Worm (Caenorhabditis elegans) whole organism, L4 larva: Measurements from ENCODE around the gene skr-14.

Experiments
- ZK546.5 ChIP-seq, 2 experiments: sonication (generic microtip); optimal IDR thresholded peaks; 2 replicates each; lab custom pipeline; 2017; ENCODE audit warnings: missing biosample characterization in 2 of 2, missing genetic modification characterization in 2 of 2
- mdt-29 ChIP-seq: fragments of 200-800 bp; sonication (Bioruptor generic); IDR thresholded peaks from 2 replicates; pipeline ENCODE4 v1.3.6; 2022; ENCODE audit warnings: missing genetic modification reagents, missing genetic modification characterization, missing compliant biosample characterization
- pqm-1 ChIP-seq: sonication (generic microtip); optimal IDR thresholded peaks from 2 replicates; lab custom pipeline; 2017; ENCODE audit warnings: missing biosample characterization, missing genetic modification characterization
- unc-130 ChIP-seq: sonication (generic microtip); optimal IDR thresholded peaks from 2 replicates; lab custom pipeline; 2016; ENCODE audit warnings: missing genetic modification reagents, missing genetic modification characterization, missing compliant biosample characterization

DNA sequence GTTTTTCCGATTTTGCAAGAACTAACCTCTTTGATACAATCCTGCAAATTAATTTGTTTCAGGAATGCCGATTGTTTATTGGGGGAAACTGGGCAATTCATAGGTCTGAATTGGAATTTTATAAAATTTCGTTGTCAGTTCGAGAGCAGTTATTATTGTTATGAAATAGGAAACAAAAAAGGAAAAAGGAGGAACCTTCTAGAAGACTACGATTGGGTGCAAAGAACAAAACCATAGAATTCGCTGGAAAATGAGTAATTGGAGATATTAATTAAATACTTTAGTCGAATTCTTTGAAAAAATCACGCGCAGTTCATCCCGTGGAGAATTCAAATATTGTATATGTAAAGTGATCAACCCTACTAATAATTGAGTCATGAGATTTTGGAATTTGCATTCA lies 34.0 kb downstream of the skr-14 start, which contains the start of gene F13A2.9:
- TF ChIP-seq ZK546.5 (tag; optimal IDR thresholded peaks at IDR 0.05; lab: Kevin White, UChicago) (no peak), mdt-29 (GFP tag; lab: Robert Waterston, UW) (no peak), pqm-1 (no peak), unc-130 (GFP tag; lab: Kevin White, UChicago) (no peak)
